Worm (Caenorhabditis elegans) whole organism, L1 larva: Measurements from ENCODE around the gene M153.3.

Source experiments
- C04F5.9 ChIP-seq: sonication (generic microtip); optimal IDR thresholded peaks from 2 replicates; lab custom pipeline; 2016; ENCODE audit warnings: missing genetic modification characterization, missing compliant biosample characterization
- C34B4.2 ChIP-seq: sonication (generic microtip); optimal IDR thresholded peaks from 2 replicates; lab custom pipeline; 2017; ENCODE audit warnings: mild to moderate bottlenecking, missing genetic modification characterization, missing compliant biosample characterization
- F16B12.6 ChIP-seq: fragments of 150-350 bp; optimal IDR thresholded peaks from 2 replicates; lab custom pipeline; 2014; ENCODE audit warnings: missing biosample characterization, missing genetic modification characterization
- aha-1 ChIP-seq: fragments of 150-350 bp; optimal IDR thresholded peaks from 2 replicates; lab custom pipeline; 2014; ENCODE audit warnings: missing biosample characterization, missing genetic modification characterization
- alr-1 ChIP-seq: fragments of 200-800 bp; sonication (Bioruptor generic); optimal IDR thresholded peaks from 2 replicates; lab custom pipeline; 2018; ENCODE audit warnings: borderline replicate concordance, mild to moderate bottlenecking, missing genetic modification characterization, missing compliant biosample characterization
- blmp-1 ChIP-seq: fragments of 150-350 bp; optimal IDR thresholded peaks from 2 replicates; lab custom pipeline; 2014; ENCODE audit warnings: missing biosample characterization, missing genetic modification characterization
- ceh-63 ChIP-seq: fragments of 200-800 bp; sonication (Bioruptor generic); optimal IDR thresholded peaks from 2 replicates; lab custom pipeline; 2018; ENCODE audit warnings: mild to moderate bottlenecking, missing genetic modification characterization, missing compliant biosample characterization
- ceh-8 ChIP-seq: fragments of 200-800 bp; sonication (Bioruptor generic); optimal IDR thresholded peaks from 2 replicates; lab custom pipeline; 2018; ENCODE audit warnings: mild to moderate bottlenecking, missing genetic modification characterization, moderate library complexity, missing compliant biosample characterization
- ceh-82 ChIP-seq, 3 experiments: fragments of 150-350 bp in 1 of 3; sonication (generic microtip) in 2 of 3; optimal IDR thresholded peaks; 2 replicates each; lab custom pipeline; 2014 to 2017; ENCODE audit warnings: missing biosample characterization in 3 of 3, missing genetic modification characterization in 3 of 3
- ceh-88 ChIP-seq: fragments of 200-800 bp; sonication (Bioruptor generic); IDR thresholded peaks from 2 replicates; pipeline ENCODE4 v1.3.6; 2022; ENCODE audit warnings: missing genetic modification characterization, missing compliant biosample characterization
- ceh-90 ChIP-seq: sonication (generic microtip); optimal IDR thresholded peaks from 2 replicates; lab custom pipeline; 2016; ENCODE audit warnings: missing genetic modification characterization, missing compliant biosample characterization
- ces-1 ChIP-seq: fragments of 150-350 bp; optimal IDR thresholded peaks from 2 replicates; lab custom pipeline; 2014; ENCODE audit warnings: missing biosample characterization, missing genetic modification reagents, missing genetic modification characterization
- dpl-1 ChIP-seq, 3 experiments: fragments of 150-350 bp in 2 of 3; sonication (generic microtip) in 1 of 3; optimal IDR thresholded peaks; 2 replicates each; lab custom pipeline; 2014 to 2017; ENCODE audit warnings: missing biosample characterization in 3 of 3, missing genetic modification characterization in 3 of 3, missing genetic modification reagents in 3 of 3
- dsc-1 ChIP-seq: sonication (generic microtip); optimal IDR thresholded peaks from 2 replicates; lab custom pipeline; 2016; ENCODE audit warnings: mild to moderate bottlenecking, missing genetic modification characterization, missing compliant biosample characterization
- efl-1 ChIP-seq, 4 experiments: fragments of 150-350 bp; optimal IDR thresholded peaks in 3 of 4; peaks in 1 of 4; 1 replicate in 1 of 4; 2 replicates in 3 of 4; lab custom pipeline; 2014; ENCODE audit warnings: missing biosample characterization in 2 of 4, missing genetic modification characterization in 2 of 4, missing genetic modification reagents in 2 of 4
- egl-13 ChIP-seq: sonication (generic microtip); optimal IDR thresholded peaks from 2 replicates; lab custom pipeline; 2016; ENCODE audit warnings: missing genotype, missing genetic modification reagents, missing genetic modification characterization, missing compliant biosample characterization
- egl-27 ChIP-seq, 2 experiments: fragments of 150-350 bp in 1 of 2; sonication (generic microtip); optimal IDR thresholded peaks; 3 replicates each; lab custom pipeline; 2017 to 2018; ENCODE audit warnings: missing biosample characterization in 2 of 2, missing genetic modification characterization in 2 of 2, missing genetic modification reagents in 2 of 2
- elt-2 ChIP-seq: sonication (generic microtip); optimal IDR thresholded peaks from 2 replicates; lab custom pipeline; 2016; ENCODE audit warnings: missing genetic modification characterization, mild to moderate bottlenecking, inconsistent platforms, missing compliant biosample characterization, missing genetic modification reagents
- elt-3 ChIP-seq, 6 experiments: fragments of 150-350 bp in 1 of 6; sonication (generic microtip); optimal IDR thresholded peaks; 2 replicates each; lab custom pipeline; 2017 to 2018; ENCODE audit warnings: missing biosample characterization in 6 of 6, missing genetic modification characterization in 6 of 6, inconsistent platforms in 1 of 6
- fkh-4 ChIP-seq: sonication (generic microtip); optimal IDR thresholded peaks from 2 replicates; lab custom pipeline; 2016; ENCODE audit warnings: missing compliant biosample characterization, missing genetic modification characterization, borderline replicate concordance
- fos-1 ChIP-seq: fragments of 150-350 bp; optimal IDR thresholded peaks from 2 replicates; lab custom pipeline; 2014; ENCODE audit warnings: missing biosample characterization, missing genetic modification characterization
- grh-1 ChIP-seq: fragments of 200-800 bp; sonication (Bioruptor generic); IDR thresholded peaks from 2 replicates; pipeline ENCODE4 v1.3.6; 2022; ENCODE audit warnings: missing genetic modification reagents, missing genetic modification characterization, missing compliant biosample characterization
- hlh-17 ChIP-seq: fragments of 200-800 bp; sonication (Bioruptor generic); optimal IDR thresholded peaks from 2 replicates; lab custom pipeline; 2018; ENCODE audit warnings: missing genetic modification characterization, mild to moderate bottlenecking, missing compliant biosample characterization, moderate library complexity, borderline replicate concordance
- hlh-4 ChIP-seq: sonication (generic microtip); optimal IDR thresholded peaks from 2 replicates; lab custom pipeline; 2016; ENCODE audit warnings: mild to moderate bottlenecking, missing genetic modification characterization, missing compliant biosample characterization
- irx-1 ChIP-seq: sonication (generic microtip); optimal IDR thresholded peaks from 2 replicates; lab custom pipeline; 2016; ENCODE audit warnings: missing genetic modification characterization, missing compliant biosample characterization
- isw-1 ChIP-seq: fragments of 200-800 bp; sonication (Bioruptor generic); IDR thresholded peaks from 2 replicates; pipeline ENCODE4 v1.3.6; 2022; ENCODE audit warnings: missing genetic modification characterization, missing compliant biosample characterization
- jun-1 ChIP-seq: fragments of 150-350 bp; optimal IDR thresholded peaks from 2 replicates; lab custom pipeline; 2014; ENCODE audit warnings: missing biosample characterization, missing genetic modification reagents, missing genetic modification characterization
- lin-14 ChIP-seq: fragments of 200-800 bp; sonication (Bioruptor generic); optimal IDR thresholded peaks from 2 replicates; lab custom pipeline; 2018; ENCODE audit warnings: mild to moderate bottlenecking, missing genetic modification characterization, moderate library complexity, missing compliant biosample characterization
- lin-35 ChIP-seq, 2 experiments: fragments of 150-350 bp; optimal IDR thresholded peaks; 2 replicates each; lab custom pipeline; 2014; ENCODE audit warnings: missing biosample characterization in 2 of 2, missing genetic modification characterization in 2 of 2, missing genetic modification reagents in 2 of 2
- lir-3 ChIP-seq: sonication (generic microtip); optimal IDR thresholded peaks from 2 replicates; lab custom pipeline; 2016; ENCODE audit warnings: mild to moderate bottlenecking, missing genetic modification characterization, moderate library complexity, missing compliant biosample characterization; ENCODE audit not compliant: poor library complexity
- mab-9 ChIP-seq: fragments of 200-800 bp; sonication (Bioruptor generic); IDR thresholded peaks from 2 replicates; pipeline ENCODE4 v1.3.6; 2022; ENCODE audit warnings: missing genetic modification reagents, missing genetic modification characterization, missing compliant biosample characterization
- mdl-1 ChIP-seq, 2 experiments: fragments of 150-350 bp; optimal IDR thresholded peaks; 2 replicates each; lab custom pipeline; 2014 to 2017; ENCODE audit warnings: missing biosample characterization in 2 of 2, missing genetic modification characterization in 2 of 2, inconsistent platforms in 1 of 2
- nhr-11 ChIP-seq: fragments of 150-350 bp; optimal IDR thresholded peaks from 2 replicates; lab custom pipeline; 2014; ENCODE audit warnings: missing biosample characterization, missing genetic modification characterization
- nhr-19 ChIP-seq: fragments of 200-800 bp; sonication (Bioruptor generic); conservative IDR thresholded peaks from 2 replicates; pipeline ENCODE4 v1.3.6; 2022; ENCODE audit warnings: missing genetic modification characterization, missing compliant biosample characterization
- nhr-20 ChIP-seq: sonication (generic microtip); optimal IDR thresholded peaks from 2 replicates; lab custom pipeline; 2016; ENCODE audit warnings: mild to moderate bottlenecking, missing genetic modification characterization, missing compliant biosample characterization
- nhr-237 ChIP-seq: fragments of 150-350 bp; optimal IDR thresholded peaks from 2 replicates; lab custom pipeline; 2014; ENCODE audit warnings: missing biosample characterization, missing genetic modification characterization
- nhr-28 ChIP-seq: fragments of 150-350 bp; optimal IDR thresholded peaks from 2 replicates; lab custom pipeline; 2014; ENCODE audit warnings: missing biosample characterization, missing genetic modification characterization
- nhr-71 ChIP-seq: sonication (generic microtip); optimal IDR thresholded peaks from 2 replicates; lab custom pipeline; 2016; ENCODE audit warnings: mild to moderate bottlenecking, missing genetic modification characterization, moderate library complexity, missing compliant biosample characterization
- nhr-77 ChIP-seq: fragments of 150-350 bp; optimal IDR thresholded peaks from 2 replicates; lab custom pipeline; 2014; ENCODE audit warnings: missing biosample characterization, missing genetic modification characterization
- nhr-84 ChIP-seq: sonication (generic microtip); optimal IDR thresholded peaks from 2 replicates; lab custom pipeline; 2017; ENCODE audit warnings: missing biosample characterization, missing genetic modification characterization
- nhr-85 ChIP-seq: sonication (generic microtip); peaks from one replicate; lab custom pipeline; 2016; ENCODE audit warnings: missing genetic modification characterization, inconsistent platforms, missing compliant biosample characterization
- pag-3 ChIP-seq: sonication (generic microtip); optimal IDR thresholded peaks from 2 replicates; lab custom pipeline; 2017; ENCODE audit warnings: missing genetic modification characterization, mild to moderate bottlenecking, missing compliant biosample characterization, antibody characterized with exemption, borderline replicate concordance; ENCODE audit not compliant: insufficient read depth
- rnt-1 ChIP-seq: sonication (generic microtip); optimal IDR thresholded peaks from 2 replicates; lab custom pipeline; 2016; ENCODE audit warnings: mild to moderate bottlenecking, missing genetic modification characterization, moderate library complexity, missing compliant biosample characterization
- snpc-4 ChIP-seq: fragments of 150-350 bp; optimal IDR thresholded peaks from 2 replicates; lab custom pipeline; 2014; ENCODE audit warnings: missing biosample characterization, missing genetic modification characterization
- snu-23 ChIP-seq: sonication (generic microtip); optimal IDR thresholded peaks from 2 replicates; lab custom pipeline; 2016; ENCODE audit warnings: missing genetic modification characterization, missing compliant biosample characterization
- sox-4 ChIP-seq: sonication (generic microtip); optimal IDR thresholded peaks from 2 replicates; lab custom pipeline; 2016; ENCODE audit warnings: missing genetic modification characterization, missing compliant biosample characterization
- unc-130 ChIP-seq: fragments of 150-350 bp; optimal IDR thresholded peaks from 2 replicates; lab custom pipeline; 2017; ENCODE audit warnings: missing biosample characterization, missing genetic modification characterization, inconsistent platforms
- unc-62 ChIP-seq: fragments of 150-350 bp; optimal IDR thresholded peaks from 2 replicates; lab custom pipeline; 2014; ENCODE audit warnings: missing biosample characterization, missing genetic modification reagents, missing genetic modification characterization
- unc-98 ChIP-seq: fragments of 200-800 bp; sonication (Bioruptor generic); IDR thresholded peaks from 2 replicates; pipeline ENCODE4 v1.3.6; 2022; ENCODE audit warnings: missing genetic modification characterization, missing compliant biosample characterization
- zag-1 ChIP-seq: fragments of 150-350 bp; optimal IDR thresholded peaks from 2 replicates; lab custom pipeline; 2014; ENCODE audit warnings: missing biosample characterization, missing genetic modification characterization
- zip-4 ChIP-seq: fragments of 200-800 bp; sonication (Bioruptor generic); optimal IDR thresholded peaks from 2 replicates; lab custom pipeline; 2018; ENCODE audit warnings: mild to moderate bottlenecking, missing genetic modification characterization, moderate library complexity, missing compliant biosample characterization
- ztf-11 ChIP-seq, 2 experiments: sonication (generic microtip); optimal IDR thresholded peaks; 2 replicates each; lab custom pipeline; 2016 to 2017; ENCODE audit warnings: missing genetic modification characterization in 2 of 2, missing biosample characterization in 1 of 2, missing compliant biosample characterization in 1 of 2

The M153.3 gene

ce11 chrX:12184393-12184792, 41.7 kb downstream of the M153.3 start (continued):
- TF ChIP-seq zip-4 (GFP tag; lab: Kevin White, UChicago) (no peak), blmp-1 (tag; lab: Kevin White, UChicago) (peak; percentile 70), lir-3 (tag; lab: Kevin White, UChicago) (peak; percentile 3), ztf-11 (tag; optimal IDR thresholded peaks at IDR 0.05; lab: Kevin White, UChicago) (no peak), hlh-4 (no peak), aha-1 (tag; lab: Kevin White, UChicago) (no peak), unc-98 (GFP tag; lab: Robert Waterston, UW) (no peak), sox-4 (tag; lab: Kevin White, UChicago) (no peak), C34B4.2 (tag; lab: Kevin White, UChicago) (no peak), irx-1 (tag; lab: Kevin White, UChicago) (no peak), C04F5.9 (tag; lab: Kevin White, UChicago) (no peak), grh-1 (no peak), ces-1 (GFP tag; lab: Kevin White, UChicago) (peak; percentile 7), isw-1 (GFP tag; lab: Robert Waterston, UW) (no peak), nhr-19 (GFP tag; lab: Robert Waterston, UW) (no peak), ceh-8 (GFP tag; lab: Kevin White, UChicago) (no peak), snu-23 (GFP tag; lab: Kevin White, UChicago) (no peak), snpc-4 (no peak), nhr-11 (no peak), nhr-20 (no peak), egl-27 (tag; optimal IDR thresholded peaks at IDR 0.05; lab: Kevin White, UChicago) (no peak), unc-62 (GFP tag; lab: Kevin White, UChicago) (no peak), dpl-1 (GFP tag; optimal IDR thresholded peaks at IDR 0.05; lab: Kevin White, UChicago) (no peak), lin-35 (GFP tag; optimal IDR thresholded peaks at IDR 0.05; lab: Kevin White, UChicago) (no peak), unc-130 (tag; lab: Kevin White, UChicago) (no peak), fkh-4 (tag; lab: Kevin White, UChicago) (no peak), egl-13 (no peak), ceh-82 (tag; optimal IDR thresholded peaks at IDR 0.05; lab: Kevin White, UChicago) (no peak), nhr-77 (no peak), elt-2 (tag; lab: Kevin White, UChicago) (no peak), ceh-88 (GFP tag; lab: Robert Waterston, UW) (no peak), nhr-84 (no peak), zag-1 (tag; lab: Kevin White, UChicago) (no peak), mab-9 (no peak), rnt-1 (no peak), ceh-90 (tag; lab: Kevin White, UChicago) (no peak), nhr-237 (tag; lab: Kevin White, UChicago) (no peak), alr-1 (tag; lab: Kevin White, UChicago) (no peak), dsc-1 (tag; lab: Kevin White, UChicago) (peak; percentile 1), F16B12.6 (tag; lab: Kevin White, UChicago) (no peak), pag-3 (no peak), fos-1 (tag; lab: Kevin White, UChicago) (no peak), mdl-1 (tag; optimal IDR thresholded peaks at IDR 0.05; lab: Kevin White, UChicago) (no peak), nhr-85 (no peak), jun-1 (tag; lab: Kevin White, UChicago) (no peak), elt-3 (tag; optimal IDR thresholded peaks at IDR 0.05; lab: Kevin White, UChicago) (no peak), nhr-71 (tag; lab: Kevin White, UChicago) (peak; percentile 23), nhr-28 (tag; lab: Kevin White, UChicago) (no peak), hlh-17 (GFP tag; lab: Kevin White, UChicago) (no peak), lin-14 (GFP tag; lab: Kevin White, UChicago) (peak; percentile 74), efl-1 (optimal IDR thresholded peaks at IDR 0.05; lab: Kevin White, UChicago) (no peak), efl-1 (GFP tag; optimal IDR thresholded peaks at IDR 0.05 in 1 of 2; lab: Kevin White, UChicago) (no peak), ceh-63 (no peak)
